Fruit fly (Drosophila melanogaster): ENCODE data around the gene Bulli.

Gene Bulli

dm6 chr3L:6469508-6469907 is 19.0 kb upstream of the Bulli start:
- TF ChIP-seq noc (tag; optimal IDR thresholded peaks at IDR 0.05) = no peak

- no peak for TF ChIP-seq noc (tag; optimal IDR thresholded peaks at IDR 0.05)
Observed at dm6 chr3L:6471820-6472219, 16.7 kb upstream of the Bulli start.

- TF ChIP-seq noc (tag; optimal IDR thresholded peaks at IDR 0.05) = no peak
Observed at dm6 chr3L:6482838-6483237, 5.6 kb upstream of the Bulli start.

dm6 chr3L:6494928-6495806 is 6.7 kb downstream of the Bulli start, which contains the start of the genes Vps8 and sfl:
Gene Vps8 (minus strand): TSS chr3L:6495297.
Gene sfl (plus strand): TSS chr3L:6495680.
- TF ChIP-seq noc (tag; optimal IDR thresholded peaks at IDR 0.05) = peak; percentile 7

dm6 chr3L:6496053-6496921 is 7.8 kb downstream of the Bulli start:
- TF ChIP-seq noc (tag; optimal IDR thresholded peaks at IDR 0.05) = no peak

dm6 chr3L:6496922-6497232 is 8.4 kb downstream of the Bulli start:
- no peak for TF ChIP-seq noc (tag; optimal IDR thresholded peaks at IDR 0.05)

dm6 chr3L:6497990-6498389 is 9.5 kb downstream of the Bulli start:
- TF ChIP-seq noc (tag; optimal IDR thresholded peaks at IDR 0.05) = no peak

- TF ChIP-seq noc (tag; optimal IDR thresholded peaks at IDR 0.05) = no peak
Observed at dm6 chr3L:6498602-6499001, 10.1 kb downstream of the Bulli start.

- TF ChIP-seq noc (tag; optimal IDR thresholded peaks at IDR 0.05) = no peak
Observed at dm6 chr3L:6500470-6500869, 12.0 kb downstream of the Bulli start.

dm6 chr3L:6508083-6508482 is 19.6 kb downstream of the Bulli start:
- no peak for TF ChIP-seq noc (tag; optimal IDR thresholded peaks at IDR 0.05)

- TF ChIP-seq noc (tag; optimal IDR thresholded peaks at IDR 0.05) = no peak
Observed at dm6 chr3L:6512284-6512683, 23.8 kb downstream of the Bulli start.

dm6 chr3L:6516901-6517300 is 28.4 kb downstream of the Bulli start:
- TF ChIP-seq noc (tag; optimal IDR thresholded peaks at IDR 0.05) = no peak

dm6 chr3L:6519678-6520077 is 31.2 kb downstream of the Bulli start:
- no peak for TF ChIP-seq noc (tag; optimal IDR thresholded peaks at IDR 0.05)

dm6 chr3L:6522785-6523184 is 34.3 kb downstream of the Bulli start:
- TF ChIP-seq noc (tag; optimal IDR thresholded peaks at IDR 0.05) = peak; percentile 89

dm6 chr3L:6530429-6530828 is 41.9 kb downstream of the Bulli start, which contains the start of gene betaTub65B:
Gene betaTub65B (plus strand): TSS chr3L:6530729.
- TF ChIP-seq noc (tag; optimal IDR thresholded peaks at IDR 0.05) = no peak

Data from whole organism, larva.